Fruit fly (Drosophila melanogaster) whole organism, adult: Measurements from ENCODE around the gene RhoGAP5A.

Experiments
- CG11617 ChIP-seq: fragments of 200-800 bp; sonication (Bioruptor generic); optimal IDR thresholded peaks from 2 replicates; lab custom pipeline; 2017; ENCODE audit warnings: mild to moderate bottlenecking, missing biosample characterization, missing genetic modification reagents, missing genetic modification characterization
- CG12768 ChIP-seq: fragments of 200-800 bp; sonication (Bioruptor generic); optimal IDR thresholded peaks from 2 replicates; lab custom pipeline; 2017; ENCODE audit warnings: missing biosample characterization, missing genetic modification characterization, mild to moderate bottlenecking, moderate library complexity, missing genetic modification reagents
- CG14711 ChIP-seq: fragments of 200-800 bp; sonication (Bioruptor generic); optimal IDR thresholded peaks from 2 replicates; lab custom pipeline; 2018; ENCODE audit warnings: missing biosample characterization, mild to moderate bottlenecking, missing genetic modification characterization, moderate library complexity
- CG1620 ChIP-seq: fragments of 200-800 bp; sonication (Bioruptor generic); optimal IDR thresholded peaks from 2 replicates; lab custom pipeline; 2016; ENCODE audit warnings: missing biosample characterization, missing genetic modification characterization
- CG33017 ChIP-seq: fragments of 200-800 bp; sonication (Bioruptor generic); optimal IDR thresholded peaks from 2 replicates; lab custom pipeline; 2018; ENCODE audit warnings: missing biosample characterization, mild to moderate bottlenecking, missing genetic modification characterization, moderate library complexity
- CG5204 ChIP-seq: fragments of 200-800 bp; sonication (Bioruptor generic); optimal IDR thresholded peaks from 2 replicates; lab custom pipeline; 2016; ENCODE audit warnings: missing biosample characterization, missing genetic modification characterization
- CG7045 ChIP-seq: fragments of 200-800 bp; sonication (Bioruptor generic); optimal IDR thresholded peaks from 2 replicates; lab custom pipeline; 2017; ENCODE audit warnings: missing biosample characterization, mild to moderate bottlenecking, missing genetic modification characterization
- CG7101 ChIP-seq: fragments of 200-800 bp; sonication (Bioruptor generic); optimal IDR thresholded peaks from 2 replicates; lab custom pipeline; 2018; ENCODE audit warnings: missing biosample characterization, mild to moderate bottlenecking, missing genetic modification characterization, moderate library complexity
- Clk ChIP-seq: fragments of 200-800 bp; sonication (Bioruptor generic); optimal IDR thresholded peaks from 2 replicates; lab custom pipeline; 2017; ENCODE audit warnings: missing biosample characterization, missing genetic modification characterization
- Crg-1 ChIP-seq: fragments of 200-800 bp; sonication (Bioruptor generic); optimal IDR thresholded peaks from 2 replicates; lab custom pipeline; 2016; ENCODE audit warnings: missing biosample characterization, missing genetic modification characterization
- Hr96 ChIP-seq: fragments of 200-800 bp; sonication (Bioruptor generic); optimal IDR thresholded peaks from 2 replicates; lab custom pipeline; 2016; ENCODE audit warnings: missing biosample characterization, missing genetic modification characterization
- Mnt ChIP-seq: fragments of 200-800 bp; sonication (Bioruptor generic); optimal IDR thresholded peaks from 2 replicates; lab custom pipeline; 2016; ENCODE audit warnings: missing biosample characterization, mild to moderate bottlenecking, missing genetic modification characterization
- bab1 ChIP-seq: fragments of 200-800 bp; sonication (Bioruptor generic); optimal IDR thresholded peaks from 3 replicates; lab custom pipeline; 2019; ENCODE audit warnings: missing biosample characterization, mild to moderate bottlenecking, missing genetic modification characterization, moderate library complexity
- cic ChIP-seq: fragments of 200-800 bp; sonication (Bioruptor generic); optimal IDR thresholded peaks from 2 replicates; lab custom pipeline; 2017; ENCODE audit warnings: missing biosample characterization, mild to moderate bottlenecking, missing genetic modification characterization, moderate library complexity
- cnc ChIP-seq, 2 experiments: fragments of >200 bp; optimal IDR thresholded peaks; 2 replicates each; lab custom pipeline; 2017
- kay ChIP-seq: fragments of 200-800 bp; sonication (Bioruptor generic); peaks from one replicate; lab custom pipeline; 2016; ENCODE audit warnings: missing biosample characterization, missing genetic modification characterization, borderline replicate concordance
- ovo ChIP-seq: fragments of 200-800 bp; sonication (Bioruptor generic); optimal IDR thresholded peaks from 2 replicates; lab custom pipeline; 2016; ENCODE audit warnings: missing biosample characterization, missing genetic modification characterization
- pad ChIP-seq: fragments of 200-800 bp; sonication (Bioruptor generic); optimal IDR thresholded peaks from 3 replicates; lab custom pipeline; 2017; ENCODE audit warnings: missing biosample characterization, missing genetic modification characterization, mild to moderate bottlenecking, moderate library complexity, missing genetic modification reagents
- tj ChIP-seq: fragments of 200-800 bp; sonication (Bioruptor generic); optimal IDR thresholded peaks from 3 replicates; lab custom pipeline; 2017; ENCODE audit warnings: missing biosample characterization, mild to moderate bottlenecking, missing genetic modification characterization, moderate library complexity
- toe ChIP-seq: fragments of 200-800 bp; sonication (Bioruptor generic); optimal IDR thresholded peaks from 2 replicates; lab custom pipeline; 2016; ENCODE audit warnings: missing biosample characterization, missing genetic modification characterization

Gene RhoGAP5A

DNA sequence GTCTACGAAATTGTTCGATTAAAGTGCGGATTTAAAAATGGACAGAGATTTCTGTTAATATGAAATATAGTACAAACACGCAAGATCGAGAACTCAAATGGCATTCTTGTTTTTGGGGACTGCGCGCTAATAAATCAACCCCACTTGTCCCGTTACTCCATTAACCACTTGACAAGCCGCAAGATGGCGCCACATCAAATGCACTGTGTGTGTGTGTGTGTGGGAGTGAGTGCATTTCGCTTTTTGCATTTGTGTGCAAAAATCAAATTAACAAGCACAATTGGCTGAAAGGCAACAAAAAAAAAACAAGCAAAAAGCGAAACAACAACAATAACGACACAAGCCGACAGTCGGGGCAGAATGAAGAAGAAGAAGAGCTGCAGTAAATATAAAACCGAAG, 11.0 kb downstream of the RhoGAP5A start:
- no peak for TF ChIP-seq Mnt (GFP tag; lab: Kevin White, UChicago)
- no peak for TF ChIP-seq cic (GFP tag; lab: Kevin White, UChicago)
- no peak for TF ChIP-seq CG11617 (GFP tag; lab: Kevin White, UChicago)
- no peak for TF ChIP-seq tj
- TF ChIP-seq pad (GFP tag; lab: Kevin White, UChicago), result peak; percentile 8
- TF ChIP-seq CG14711 (tag; lab: Kevin White, UChicago), result no peak

DNA sequence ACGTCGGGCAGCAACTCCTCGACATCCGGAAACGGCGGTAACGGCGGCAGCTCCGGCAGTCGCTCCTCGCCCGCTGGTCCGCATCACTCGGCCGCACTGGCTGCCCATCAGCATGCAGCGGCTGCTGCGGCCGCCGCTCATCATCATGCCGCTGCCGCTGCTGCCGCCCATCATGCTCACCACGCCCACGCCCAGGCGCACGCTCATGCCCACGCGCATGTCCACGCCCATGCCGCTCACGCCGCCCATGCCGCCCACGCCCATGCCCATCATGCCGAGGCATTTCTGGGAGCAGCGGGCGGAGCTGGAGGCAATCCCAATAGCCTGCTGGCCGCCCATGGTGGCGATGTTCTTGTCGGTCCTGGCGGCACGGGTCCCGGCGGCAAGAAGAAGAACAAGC, 12.3 kb downstream of the RhoGAP5A start:
- no peak for TF ChIP-seq CG12768
- TF ChIP-seq tj, result no peak
- no peak for TF ChIP-seq CG11617 (GFP tag; lab: Kevin White, UChicago)
- TF ChIP-seq Hr96 (GFP tag; lab: Kevin White, UChicago), result no peak
- TF ChIP-seq cnc (optimal IDR thresholded peaks at IDR 0.05; lab: Kevin White, UChicago), result no peak
- TF ChIP-seq toe, result no peak

DNA sequence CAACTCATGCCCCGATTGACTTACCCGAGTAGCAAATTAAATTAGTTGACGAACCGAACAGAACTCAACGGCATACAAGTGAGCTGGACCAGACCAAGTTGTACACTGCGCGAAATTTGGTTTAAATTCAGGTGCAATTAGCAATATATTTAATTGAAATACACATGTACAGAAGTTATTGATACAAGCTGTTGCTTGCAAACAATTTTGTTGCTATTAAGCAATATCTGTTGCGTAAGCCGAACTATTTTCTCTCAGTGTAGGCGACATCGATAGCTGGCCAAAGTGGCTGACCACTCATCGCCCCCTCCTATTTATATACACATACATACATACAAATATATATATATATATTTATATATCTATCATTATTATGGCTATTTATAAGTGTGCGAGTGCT, 14.4 kb downstream of the RhoGAP5A start:
- no peak for TF ChIP-seq Hr96 (GFP tag; lab: Kevin White, UChicago)
- TF ChIP-seq CG11617 (GFP tag; lab: Kevin White, UChicago), result no peak
- TF ChIP-seq CG7045, result no peak
- no peak for TF ChIP-seq CG12768
- no peak for TF ChIP-seq ovo
- no peak for TF ChIP-seq Clk (GFP tag; lab: Kevin White, UChicago)
- TF ChIP-seq CG14711 (tag; lab: Kevin White, UChicago), result no peak
- no peak for TF ChIP-seq kay (GFP tag; lab: Kevin White, UChicago)
- no peak for TF ChIP-seq CG7101 (tag; lab: Kevin White, UChicago)
- no peak for TF ChIP-seq cic (GFP tag; lab: Kevin White, UChicago)
- TF ChIP-seq CG33017, result no peak
- no peak for TF ChIP-seq tj
- TF ChIP-seq CG5204 (GFP tag; lab: Kevin White, UChicago), result no peak
- TF ChIP-seq cnc (optimal IDR thresholded peaks at IDR 0.05; lab: Kevin White, UChicago), result no peak

DNA sequence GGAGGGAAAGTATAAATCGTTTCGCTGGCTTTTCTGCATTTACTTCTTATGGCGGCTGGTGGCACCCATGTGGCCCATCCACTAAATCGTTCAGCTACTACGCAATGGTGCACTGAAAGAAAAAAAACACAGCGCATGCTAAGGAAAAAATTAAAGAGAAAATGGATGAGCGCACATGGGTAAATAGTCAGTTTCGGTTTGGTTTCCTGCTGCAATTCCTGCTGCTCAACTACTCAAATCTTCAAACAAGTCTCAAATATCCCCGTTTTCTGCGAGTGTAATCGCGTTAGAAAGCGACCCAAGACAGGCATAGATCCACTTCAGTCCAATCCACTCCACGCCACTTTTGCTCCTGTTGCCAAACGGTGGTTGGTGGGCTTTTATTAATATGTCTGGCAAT, 15.6 kb downstream of the RhoGAP5A start:
- TF ChIP-seq CG11617 (GFP tag; lab: Kevin White, UChicago) (no peak), CG7101 (tag; lab: Kevin White, UChicago) (no peak), Mnt (GFP tag; lab: Kevin White, UChicago) (no peak), cnc (optimal IDR thresholded peaks at IDR 0.05; lab: Kevin White, UChicago) (no peak), CG1620 (no peak), bab1 (GFP tag; lab: Kevin White, UChicago) (no peak), pad (GFP tag; lab: Kevin White, UChicago) (no peak), kay (GFP tag; lab: Kevin White, UChicago) (no peak), CG7045 (no peak), CG12768 (no peak), CG5204 (GFP tag; lab: Kevin White, UChicago) (no peak), ovo (no peak), toe (no peak)

DNA sequence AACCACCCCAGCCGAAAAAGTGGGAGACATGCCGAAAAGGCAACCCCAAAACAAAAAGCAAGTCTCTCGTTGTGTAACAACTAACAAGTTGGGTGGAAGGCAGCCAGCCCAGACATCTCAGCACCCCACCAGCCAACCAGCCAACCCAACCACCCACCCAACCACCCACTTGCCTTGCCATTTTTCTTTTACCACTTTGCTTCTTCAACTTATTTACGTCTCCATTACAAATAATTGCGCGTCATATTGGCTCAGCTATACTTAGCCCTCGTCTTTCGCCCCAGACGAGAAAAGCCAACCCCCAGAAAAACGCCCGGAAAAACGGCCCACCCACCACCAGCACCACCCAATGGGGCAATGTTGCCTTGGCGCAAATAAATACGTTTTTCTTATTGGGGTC, 16.3 kb downstream of the RhoGAP5A start:
- TF ChIP-seq Hr96 (GFP tag; lab: Kevin White, UChicago) (no peak), CG1620 (no peak), kay (GFP tag; lab: Kevin White, UChicago) (no peak), toe (no peak), Crg-1 (no peak), CG11617 (GFP tag; lab: Kevin White, UChicago) (no peak), CG5204 (GFP tag; lab: Kevin White, UChicago) (no peak), CG33017 (no peak)

DNA sequence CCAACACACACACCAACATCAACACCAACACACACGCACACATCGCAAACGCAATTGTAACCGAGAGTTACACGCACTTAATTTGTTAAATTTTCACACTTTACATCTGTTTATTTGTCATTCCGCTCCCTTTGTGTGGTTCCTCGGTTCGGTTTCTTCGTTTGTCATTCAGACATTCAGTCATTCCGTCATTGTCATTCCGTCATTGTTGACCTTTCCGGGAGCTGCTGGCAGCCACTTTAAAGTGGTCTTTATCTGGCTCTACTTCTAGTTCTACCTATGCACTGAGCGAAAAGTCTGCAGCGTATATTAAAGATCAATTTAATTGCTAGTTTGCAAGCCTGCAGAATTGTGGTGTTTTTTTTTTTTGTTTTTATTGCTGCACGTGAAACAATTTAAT, 22.1 kb downstream of the RhoGAP5A start:
- no peak for TF ChIP-seq CG7045
- TF ChIP-seq CG11617 (GFP tag; lab: Kevin White, UChicago), result no peak

DNA sequence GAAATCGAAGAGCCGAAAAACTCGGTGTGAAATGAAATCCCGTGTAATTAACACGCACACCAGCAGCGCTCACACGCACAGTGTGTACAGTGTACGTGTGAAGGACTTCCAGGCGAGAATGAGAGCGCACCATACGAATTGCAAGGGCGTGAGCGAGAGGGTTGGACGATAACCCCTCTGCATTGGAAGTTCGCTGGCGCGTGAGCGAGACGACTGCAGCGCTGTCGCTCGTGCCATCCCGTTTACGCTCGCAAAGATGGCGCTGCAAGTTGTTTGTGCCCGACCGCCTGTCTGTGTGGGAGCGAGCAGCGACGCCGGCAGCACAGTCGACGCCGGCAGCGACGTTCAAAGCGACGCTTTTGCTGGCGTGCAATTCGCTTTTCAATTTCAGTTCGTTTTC, 24.7 kb downstream of the RhoGAP5A start, which contains the start of gene Vsx1:
Vsx1 (plus strand) TSS at position 388 of the 400 bp plus-strand sequence.
- TF ChIP-seq toe, result no peak
- peak; percentile 96 for TF ChIP-seq pad (GFP tag; lab: Kevin White, UChicago)
- TF ChIP-seq CG5204 (GFP tag; lab: Kevin White, UChicago), result no peak
- TF ChIP-seq Clk (GFP tag; lab: Kevin White, UChicago), result no peak
- no peak for TF ChIP-seq cnc (optimal IDR thresholded peaks at IDR 0.05; lab: Kevin White, UChicago)

DNA sequence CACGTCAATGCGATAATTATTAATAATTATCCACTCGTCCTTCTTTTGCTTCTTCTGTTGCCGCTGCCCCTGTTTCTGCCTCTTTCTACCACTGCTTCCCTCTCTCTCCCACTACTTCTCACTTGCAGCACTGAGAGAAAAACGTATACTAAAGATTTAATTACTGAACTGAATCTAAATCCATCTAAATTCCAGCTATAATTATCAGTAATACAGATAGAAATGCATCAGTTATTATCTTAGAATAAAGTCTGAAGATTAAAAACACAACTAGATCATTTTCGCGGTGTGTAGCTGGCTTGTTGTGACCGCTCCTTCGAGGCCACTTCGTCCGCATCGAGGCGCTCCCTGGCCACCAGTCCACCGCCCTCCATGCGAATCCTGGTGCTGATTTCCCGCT, 28.6 kb downstream of the RhoGAP5A start:
- TF ChIP-seq Clk (GFP tag; lab: Kevin White, UChicago), result no peak
- TF ChIP-seq CG14711 (tag; lab: Kevin White, UChicago), result no peak
- TF ChIP-seq kay (GFP tag; lab: Kevin White, UChicago), result no peak
- TF ChIP-seq tj, result no peak
- no peak for TF ChIP-seq CG7101 (tag; lab: Kevin White, UChicago)
- no peak for TF ChIP-seq ovo
- no peak for TF ChIP-seq CG1620
